Worm (Caenorhabditis elegans) whole organism, L3 larva: ENCODE results near the gene ZK563.2.

Experiments
- ZK546.5 ChIP-seq: sonication (generic microtip); optimal IDR thresholded peaks from 2 replicates; lab custom pipeline; 2017; ENCODE audit warnings: missing biosample characterization, missing genetic modification characterization
- ama-1 ChIP-seq: fragments of 150-350 bp; optimal IDR thresholded peaks from 2 replicates; lab custom pipeline; 2018
- ceh-28 ChIP-seq: fragments of 150-350 bp; optimal IDR thresholded peaks from 2 replicates; lab custom pipeline; 2014; ENCODE audit warnings: missing biosample characterization, missing genetic modification reagents, missing genetic modification characterization
- egl-27 ChIP-seq: sonication (generic microtip); optimal IDR thresholded peaks from 4 replicates; lab custom pipeline; 2017; ENCODE audit warnings: missing biosample characterization, missing genetic modification reagents, missing genetic modification characterization
- egl-5 ChIP-seq: fragments of 150-350 bp; optimal IDR thresholded peaks from 2 replicates; lab custom pipeline; 2017; ENCODE audit warnings: missing biosample characterization, missing genetic modification reagents, missing genetic modification characterization, inconsistent platforms
- elt-1 ChIP-seq: fragments of 150-350 bp; optimal IDR thresholded peaks from 2 replicates; lab custom pipeline; 2014; ENCODE audit warnings: missing biosample characterization, missing genetic modification characterization
- elt-2 ChIP-seq: sonication (generic microtip); optimal IDR thresholded peaks from 2 replicates; lab custom pipeline; 2016; ENCODE audit warnings: missing genetic modification reagents, mild to moderate bottlenecking, missing genetic modification characterization, missing compliant biosample characterization
- elt-3 ChIP-seq, 3 experiments: fragments of 150-350 bp in 1 of 3; sonication (generic microtip) in 2 of 3; optimal IDR thresholded peaks; 2 replicates in 2 of 3; 4 replicates in 1 of 3; lab custom pipeline; 2014 to 2017; ENCODE audit warnings: missing biosample characterization in 3 of 3, missing genetic modification characterization in 3 of 3
- eor-1 ChIP-seq, 2 experiments: fragments of 150-350 bp; optimal IDR thresholded peaks; 2 replicates each; lab custom pipeline; 2014 to 2018; ENCODE audit warnings: missing biosample characterization in 2 of 2, missing genetic modification characterization in 2 of 2
- fkh-10 ChIP-seq: sonication (generic microtip); optimal IDR thresholded peaks from 2 replicates; lab custom pipeline; 2017; ENCODE audit warnings: missing biosample characterization, missing genetic modification reagents, missing genetic modification characterization
- fkh-2 ChIP-seq: fragments of 150-350 bp; optimal IDR thresholded peaks from 2 replicates; lab custom pipeline; 2014; ENCODE audit warnings: missing biosample characterization, missing genetic modification reagents, missing genetic modification characterization
- hmg-11 ChIP-seq: sonication (generic microtip); optimal IDR thresholded peaks from 2 replicates; lab custom pipeline; 2016; ENCODE audit warnings: missing genetic modification characterization, missing compliant biosample characterization
- jun-1 ChIP-seq: fragments of 150-350 bp; optimal IDR thresholded peaks from 2 replicates; lab custom pipeline; 2014; ENCODE audit warnings: missing biosample characterization, missing genetic modification reagents, missing genetic modification characterization
- lin-15B ChIP-seq: fragments of 150-350 bp; optimal IDR thresholded peaks from 2 replicates; lab custom pipeline; 2014; ENCODE audit warnings: missing biosample characterization, missing genetic modification characterization
- lin-39 ChIP-seq: fragments of 150-350 bp; optimal IDR thresholded peaks from 2 replicates; lab custom pipeline; 2018; ENCODE audit warnings: missing biosample characterization, missing genetic modification reagents, missing genetic modification characterization
- lsy-12 ChIP-seq: sonication (generic microtip); optimal IDR thresholded peaks from 2 replicates; lab custom pipeline; 2016; ENCODE audit warnings: mild to moderate bottlenecking, missing genetic modification characterization, missing compliant biosample characterization
- mdl-1 ChIP-seq: fragments of 150-350 bp; optimal IDR thresholded peaks from 2 replicates; lab custom pipeline; 2014; ENCODE audit warnings: missing biosample characterization, missing genetic modification characterization
- mml-1 ChIP-seq: fragments of 150-350 bp; sonication (generic microtip); optimal IDR thresholded peaks from 3 replicates; lab custom pipeline; 2014; ENCODE audit warnings: missing biosample characterization, missing genetic modification characterization
- nfya-1 ChIP-seq: sonication (generic microtip); optimal IDR thresholded peaks from 2 replicates; lab custom pipeline; 2017; ENCODE audit warnings: missing genetic modification characterization, mild to moderate bottlenecking, missing compliant biosample characterization, antibody characterized with exemption, moderate library complexity; ENCODE audit not compliant: insufficient read depth
- nhr-11 ChIP-seq: fragments of 150-350 bp; optimal IDR thresholded peaks from 2 replicates; lab custom pipeline; 2014; ENCODE audit warnings: missing biosample characterization, missing genetic modification characterization
- nhr-12 ChIP-seq: fragments of 150-350 bp; optimal IDR thresholded peaks from 2 replicates; lab custom pipeline; 2014; ENCODE audit warnings: missing biosample characterization, missing genetic modification characterization
- nhr-23 ChIP-seq: fragments of 150-350 bp; optimal IDR thresholded peaks from 2 replicates; lab custom pipeline; 2014; ENCODE audit warnings: missing biosample characterization, missing genetic modification reagents, missing genetic modification characterization
- nhr-25 ChIP-seq: sonication (generic microtip); optimal IDR thresholded peaks from 2 replicates; lab custom pipeline; 2017; ENCODE audit warnings: missing biosample characterization, missing genetic modification characterization
- nhr-43 ChIP-seq: sonication (generic microtip); optimal IDR thresholded peaks from 2 replicates; lab custom pipeline; 2016; ENCODE audit warnings: mild to moderate bottlenecking, missing genetic modification characterization, missing compliant biosample characterization; ENCODE audit not compliant: poor library complexity, severe bottlenecking
- nhr-67 ChIP-seq: fragments of 150-350 bp; optimal IDR thresholded peaks from 2 replicates; lab custom pipeline; 2014; ENCODE audit warnings: missing biosample characterization, missing genetic modification characterization
- nhr-77 ChIP-seq: fragments of 150-350 bp; optimal IDR thresholded peaks from 2 replicates; lab custom pipeline; 2014; ENCODE audit warnings: missing biosample characterization, missing genetic modification characterization
- pha-4 ChIP-seq: fragments of 150-350 bp; optimal IDR thresholded peaks from 2 replicates; lab custom pipeline; 2014; ENCODE audit warnings: missing biosample characterization, missing genetic modification reagents, missing genetic modification characterization
- pqm-1 ChIP-seq: fragments of 150-350 bp; optimal IDR thresholded peaks from 2 replicates; lab custom pipeline; 2017; ENCODE audit warnings: missing biosample characterization, missing genetic modification characterization, inconsistent platforms
- snpc-4 ChIP-seq: fragments of 150-350 bp; optimal IDR thresholded peaks from 2 replicates; lab custom pipeline; 2014; ENCODE audit warnings: missing biosample characterization, missing genetic modification characterization
- tbx-2 ChIP-seq: sonication (generic microtip); optimal IDR thresholded peaks from 2 replicates; lab custom pipeline; 2016; ENCODE audit warnings: mild to moderate bottlenecking, missing genetic modification characterization, missing compliant biosample characterization
- unc-39 ChIP-seq: sonication (generic microtip); optimal IDR thresholded peaks from 4 replicates; lab custom pipeline; 2017; ENCODE audit warnings: missing biosample characterization, missing genetic modification characterization
- zag-1 ChIP-seq: fragments of 150-350 bp; optimal IDR thresholded peaks from 2 replicates; lab custom pipeline; 2014; ENCODE audit warnings: missing biosample characterization, missing genetic modification characterization
- ztf-4 ChIP-seq: fragments of 150-350 bp; optimal IDR thresholded peaks from 2 replicates; lab custom pipeline; 2014; ENCODE audit warnings: missing biosample characterization, missing genetic modification characterization

Gene ZK563.2

DNA sequence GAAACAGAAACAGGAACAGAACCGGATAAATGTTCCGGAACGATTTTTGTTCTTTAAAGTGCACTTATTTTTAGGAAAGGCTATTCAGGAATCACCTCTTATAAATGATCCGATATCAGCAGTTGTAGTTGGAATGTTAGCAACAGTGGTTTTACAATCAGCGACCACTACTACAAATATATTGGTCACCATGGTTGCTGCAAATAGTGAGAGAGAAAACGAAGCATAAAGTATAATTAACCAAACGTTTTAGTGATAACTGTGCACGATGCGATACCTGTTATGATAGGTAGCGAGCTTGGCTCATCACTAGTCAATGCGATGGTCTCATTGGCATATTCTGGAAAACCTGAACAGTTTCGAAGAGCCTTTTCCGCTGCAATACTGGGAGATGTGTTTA, 683 bp downstream of the ZK563.2 start:
- TF ChIP-seq nhr-11 (no peak), hmg-11 (tag; lab: Kevin White, UChicago) (no peak), snpc-4 (tag; lab: Kevin White, UChicago) (no peak), mdl-1 (no peak), ama-1 (no peak)

DNA sequence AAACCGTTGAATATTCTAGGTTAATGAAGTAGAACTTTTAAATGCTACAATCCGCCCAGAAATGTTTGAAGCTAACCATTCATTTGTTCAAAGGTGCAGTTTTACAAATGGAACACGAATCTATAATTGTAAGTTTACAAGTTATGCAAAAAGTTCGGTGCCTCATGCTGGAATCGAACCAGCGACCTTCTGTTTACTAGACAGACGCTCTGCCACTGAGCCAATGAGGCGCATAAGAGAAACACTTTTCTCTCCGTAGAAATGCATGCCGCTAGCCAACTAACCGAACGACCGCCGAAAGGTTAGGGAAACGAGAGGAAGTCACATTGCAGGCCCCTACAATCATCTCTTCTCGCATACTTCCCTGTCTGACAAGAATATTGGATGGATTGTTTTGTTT, 2.5 kb downstream of the ZK563.2 start:
- peak; percentile 31 for TF ChIP-seq egl-5 (tag; lab: Kevin White, UChicago)
- peak; percentile 57 for TF ChIP-seq nfya-1 (tag; lab: Kevin White, UChicago)
- TF ChIP-seq ztf-4 (tag; lab: Kevin White, UChicago), result peak; percentile 17
- TF ChIP-seq jun-1 (tag; lab: Kevin White, UChicago), result peak; percentile 44
- TF ChIP-seq mml-1, result no peak
- TF ChIP-seq lsy-12 (tag; lab: Kevin White, UChicago), result peak; percentile 54
- TF ChIP-seq unc-39, result no peak
- TF ChIP-seq snpc-4 (tag; lab: Kevin White, UChicago), result no peak
- peak; percentile 38 for TF ChIP-seq pqm-1 (tag; lab: Kevin White, UChicago)
- peak; percentile 38 for TF ChIP-seq egl-27 (tag; lab: Kevin White, UChicago)
- TF ChIP-seq lin-39 (tag; lab: Kevin White, UChicago), result peak; percentile 22
- peak; percentile 43 for TF ChIP-seq elt-2 (tag; lab: Kevin White, UChicago)
- peak; percentile 67 for TF ChIP-seq pha-4 (tag; lab: Kevin White, UChicago)
- peak; percentile 54 for TF ChIP-seq nhr-23 (tag; lab: Kevin White, UChicago)
- TF ChIP-seq eor-1 (tag; optimal IDR thresholded peaks at IDR 0.05; lab: Kevin White, UChicago), result no peak
- TF ChIP-seq hmg-11 (tag; lab: Kevin White, UChicago), result peak; percentile 74
- TF ChIP-seq tbx-2 (tag; lab: Kevin White, UChicago), result peak; percentile 65
- TF ChIP-seq nhr-43 (tag; lab: Kevin White, UChicago), result peak; percentile 61
- TF ChIP-seq fkh-10 (GFP tag; lab: Kevin White, UChicago), result peak; percentile 4

DNA sequence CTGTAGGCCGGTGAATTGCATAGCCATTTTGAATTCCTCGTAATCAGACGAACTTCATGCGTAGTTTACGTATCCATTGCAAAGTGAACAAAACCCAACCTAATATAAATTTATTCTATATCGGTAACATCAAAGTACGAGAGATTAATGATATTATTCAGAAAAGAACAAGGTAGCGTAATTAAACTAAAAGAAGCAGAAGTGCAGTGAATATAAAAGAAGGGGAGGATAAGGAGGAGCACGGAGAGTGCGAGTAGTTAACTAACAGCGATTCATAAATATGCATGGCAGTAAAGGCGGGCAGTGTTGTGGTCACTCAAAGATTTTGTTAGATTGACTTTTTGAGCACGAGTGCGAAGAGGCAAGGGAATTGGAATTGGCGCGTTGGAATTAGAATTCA, 5.9 kb downstream of the ZK563.2 start, which contains the start of gene clc-3:
TSS of gene clc-3 (minus strand) at position 101 of the 400 bp plus-strand sequence.
- TF ChIP-seq pqm-1 (tag; lab: Kevin White, UChicago) (no peak), elt-3 (tag; optimal IDR thresholded peaks at IDR 0.05; lab: Kevin White, UChicago) (no peak), lin-39 (tag; lab: Kevin White, UChicago) (no peak), zag-1 (tag; lab: Kevin White, UChicago) (no peak), nhr-12 (tag; lab: Kevin White, UChicago) (no peak), elt-2 (tag; lab: Kevin White, UChicago) (no peak), fkh-2 (tag; lab: Kevin White, UChicago) (no peak), ZK546.5 (no peak), nhr-23 (tag; lab: Kevin White, UChicago) (no peak)

DNA sequence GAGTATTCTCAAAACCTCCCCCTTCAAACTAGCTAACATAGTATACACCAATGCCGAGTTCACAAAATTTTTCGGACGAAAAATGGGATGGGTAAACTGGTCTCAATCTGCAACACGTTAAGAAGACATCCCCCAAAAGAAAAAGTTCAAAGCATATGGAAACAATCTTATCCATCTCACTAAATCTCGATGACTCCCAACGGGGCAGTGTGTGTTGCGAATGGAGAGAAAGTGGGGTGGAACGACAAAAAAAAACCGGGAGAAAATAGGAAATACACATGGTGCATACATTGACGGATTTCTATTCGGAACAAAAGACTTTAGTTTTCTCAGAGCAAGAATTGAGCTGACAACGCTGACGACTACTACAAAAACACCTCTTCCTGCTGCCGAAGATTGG, 6.6 kb downstream of the ZK563.2 start:
- TF ChIP-seq zag-1 (tag; lab: Kevin White, UChicago) (no peak), mdl-1 (no peak), unc-39 (no peak), lin-39 (tag; lab: Kevin White, UChicago) (no peak), hmg-11 (tag; lab: Kevin White, UChicago) (no peak), lin-15B (tag; lab: Kevin White, UChicago) (no peak), elt-1 (tag; lab: Kevin White, UChicago) (no peak), tbx-2 (tag; lab: Kevin White, UChicago) (no peak), elt-2 (tag; lab: Kevin White, UChicago) (no peak), ztf-4 (tag; lab: Kevin White, UChicago) (no peak), egl-27 (tag; lab: Kevin White, UChicago) (no peak), nhr-23 (tag; lab: Kevin White, UChicago) (no peak), ceh-28 (tag; lab: Kevin White, UChicago) (no peak), egl-5 (tag; lab: Kevin White, UChicago) (no peak), ZK546.5 (no peak)

DNA sequence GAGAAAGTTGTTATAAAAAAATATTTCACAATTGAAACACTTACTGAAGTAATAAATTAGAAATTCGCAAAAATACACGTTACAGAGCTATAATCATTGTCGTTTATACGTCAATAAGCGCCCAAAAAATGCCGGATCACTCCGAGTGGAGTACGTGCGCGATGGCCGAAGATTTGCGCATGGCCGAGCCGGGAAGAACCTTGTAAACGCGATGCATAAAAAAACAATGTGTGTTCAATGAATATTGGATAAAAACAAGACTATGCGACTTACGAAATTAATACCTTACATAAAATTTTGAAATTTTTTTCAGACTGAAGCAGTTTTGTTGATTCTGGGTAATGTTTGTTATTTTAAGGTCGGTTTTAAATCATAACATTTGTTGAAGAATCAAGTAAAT, 10.4 kb downstream of the ZK563.2 start, which contains the start of gene sorf-1:
TSS of gene sorf-1 (minus strand) at position 135 of the 400 bp plus-strand sequence.
- TF ChIP-seq elt-2 (tag; lab: Kevin White, UChicago) (peak; percentile 9), mdl-1 (no peak), nhr-67 (tag; lab: Kevin White, UChicago) (no peak), ama-1 (no peak), nhr-23 (tag; lab: Kevin White, UChicago) (peak; percentile 11), pha-4 (tag; lab: Kevin White, UChicago) (peak; percentile 19), nhr-25 (tag; lab: Kevin White, UChicago) (peak; percentile 11), eor-1 (tag; optimal IDR thresholded peaks at IDR 0.05; lab: Kevin White, UChicago) (no peak), lin-15B (tag; lab: Kevin White, UChicago) (peak; percentile 1), hmg-11 (tag; lab: Kevin White, UChicago) (peak; percentile 59), lin-39 (tag; lab: Kevin White, UChicago) (peak; percentile 23), nfya-1 (tag; lab: Kevin White, UChicago) (peak; percentile 22), ztf-4 (tag; lab: Kevin White, UChicago) (no peak), nhr-77 (no peak), nhr-43 (tag; lab: Kevin White, UChicago) (peak; percentile 18)
